Worm (Caenorhabditis elegans): ENCODE data around the gene ubxn-3.

DNA sequence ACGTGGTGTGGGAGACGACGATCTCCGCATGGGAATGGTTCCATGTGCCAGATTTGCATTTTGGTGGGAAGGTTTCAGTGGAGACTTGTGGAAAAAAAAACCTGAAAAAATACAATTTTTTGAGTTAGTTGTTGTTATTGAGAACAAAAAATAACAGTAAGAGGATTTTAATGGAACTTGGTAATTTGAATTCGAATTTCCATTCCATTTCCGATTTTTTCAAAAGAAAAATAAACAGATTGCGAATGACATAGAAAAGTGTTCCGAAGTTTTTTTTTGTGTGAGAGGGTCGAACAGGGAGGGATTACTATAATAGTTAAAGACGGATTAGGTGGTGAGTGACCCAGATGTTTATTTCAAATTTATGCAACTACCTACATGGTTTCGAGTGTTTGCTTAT lies 41.5 kb downstream of the ubxn-3 start, which contains the start of gene T01D1.4:
- TF ChIP-seq alr-1 (tag; optimal IDR thresholded peaks at IDR 0.05) (no peak), nhr-23 (tag; optimal IDR thresholded peaks at IDR 0.05) (no peak), crh-2 (tag; optimal IDR thresholded peaks at IDR 0.05) (no peak), ceh-16 (tag; optimal IDR thresholded peaks at IDR 0.05) (no peak), sma-9 (GFP tag; optimal IDR thresholded peaks at IDR 0.05) (no peak), sma-9 (tag; optimal IDR thresholded peaks at IDR 0.05) (no peak), R02D3.7 (tag; optimal IDR thresholded peaks at IDR 0.05) (no peak), snpc-4 (tag; optimal IDR thresholded peaks at IDR 0.05) (no peak), nhr-11 (tag; optimal IDR thresholded peaks at IDR 0.05) (no peak), lin-39 (tag; optimal IDR thresholded peaks at IDR 0.05) (no peak)
